Fruit fly (Drosophila melanogaster) whole organism: ENCODE data around the gene CG45071.

Experiments
- CG8478 ChIP-seq: fragments of >200 bp; optimal IDR thresholded peaks from 2 replicates; lab custom pipeline; 2018; ENCODE audit warnings: inconsistent platforms
- Dll ChIP-seq: fragments of >200 bp; optimal IDR thresholded peaks from 2 replicates; lab custom pipeline; 2017
- EcR ChIP-seq, 2 experiments: fragments of >200 bp; optimal IDR thresholded peaks; 2 replicates each; lab custom pipeline; 2017; ENCODE audit warnings: missing biosample characterization in 2 of 2, missing genetic modification characterization in 2 of 2, missing genetic modification reagents in 2 of 2
- pan ChIP-seq: fragments of >200 bp; optimal IDR thresholded peaks from 2 replicates; lab custom pipeline; 2017
- psq ChIP-seq: fragments of >200 bp; optimal IDR thresholded peaks from 2 replicates; lab custom pipeline; 2017
- usp ChIP-seq: fragments of >200 bp; optimal IDR thresholded peaks from 2 replicates; lab custom pipeline; 2017; ENCODE audit warnings: missing biosample characterization, missing genetic modification characterization, mixed read lengths

CG45071 gene

DNA sequence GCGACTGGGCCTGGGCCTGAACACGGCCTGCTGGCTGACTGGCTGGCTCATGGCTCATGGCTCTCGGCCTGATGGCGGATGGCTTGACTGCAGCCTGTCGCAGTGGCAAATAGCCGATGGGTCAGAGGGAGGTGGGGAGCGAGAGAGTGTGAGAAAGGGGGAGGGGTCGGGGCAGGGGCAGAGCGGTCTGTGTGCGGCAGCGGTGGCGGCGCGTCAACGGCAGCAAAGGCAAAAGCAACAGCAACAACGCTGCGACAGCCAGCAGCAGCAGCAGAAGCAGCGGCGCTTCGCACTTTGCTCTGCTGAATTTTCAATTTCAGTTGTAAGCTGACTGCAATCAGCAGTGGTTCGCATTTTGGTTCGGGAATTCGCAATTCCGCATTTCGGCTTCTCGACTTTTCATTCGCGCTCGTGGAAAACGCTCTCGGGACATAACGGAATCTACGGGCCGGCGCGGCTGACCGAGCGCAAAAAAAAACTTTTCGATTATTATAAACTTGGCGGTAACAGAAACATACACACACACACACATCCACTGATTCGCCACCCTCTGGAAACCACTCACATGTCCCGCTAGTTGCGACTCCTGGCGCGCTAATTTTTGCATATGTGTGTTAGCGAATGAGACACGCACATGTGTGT lies at the start of gene CG45071:
CG45071 (plus strand) TSS at position 317 of the 642 bp plus-strand sequence.
- TF ChIP-seq CG8478 (lab: Kevin White, UChicago) (no peak), Dll (lab: Kevin White, UChicago) (peak; percentile 48)

DNA sequence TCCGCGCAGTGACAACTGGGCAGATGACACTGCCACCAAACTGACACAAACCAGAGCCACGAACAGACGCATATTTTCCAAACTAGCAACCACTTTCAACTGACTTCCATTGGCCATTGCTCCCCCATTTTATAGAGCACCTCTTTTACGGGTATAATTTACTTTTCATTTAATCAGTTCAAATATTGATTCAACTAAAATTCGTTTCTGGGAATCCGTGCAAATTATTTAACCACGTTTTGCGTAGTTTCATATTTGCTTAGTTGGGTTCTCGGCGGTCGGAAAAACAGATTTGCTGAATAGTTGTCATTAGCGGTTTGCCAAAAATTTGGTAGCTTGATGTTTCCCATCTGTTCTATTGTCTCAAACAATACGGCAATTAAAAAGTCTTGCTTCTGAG lies 44.1 kb upstream of the CG45071 start, which contains the start of gene CG13460:
CG13460 (minus strand) TSS at position 101 of the 400 bp plus-strand sequence.
- TF ChIP-seq Dll (lab: Kevin White, UChicago) (no peak), psq (lab: Kevin White, UChicago) (no peak), usp (GFP tag; lab: Kevin White, UChicago) (no peak), CG8478 (lab: Kevin White, UChicago) (no peak), pan (lab: Kevin White, UChicago) (no peak), EcR (GFP tag; optimal IDR thresholded peaks at IDR 0.05; lab: Kevin White, UChicago) (no peak)

DNA sequence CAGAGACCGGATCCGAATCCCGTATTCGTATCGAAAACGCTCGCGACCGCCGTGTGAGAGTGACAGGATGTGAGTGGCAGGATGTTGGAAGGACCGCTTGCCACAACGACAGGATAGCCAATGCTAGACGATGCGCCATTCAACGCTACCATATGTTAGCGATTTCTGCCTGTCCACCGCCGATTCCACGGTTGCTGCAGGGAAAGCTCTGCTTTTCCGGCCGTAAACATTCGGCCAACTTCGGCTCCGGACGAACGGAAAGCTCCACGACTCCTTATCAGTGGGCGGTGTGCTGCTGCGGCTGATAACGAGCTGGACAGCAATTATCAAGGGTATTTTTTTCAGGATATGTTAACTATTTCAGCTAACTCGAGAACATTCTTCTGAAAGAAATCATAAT lies 40.8 kb upstream of the CG45071 start, which contains the start of gene Sytbeta:
Sytbeta (minus strand) TSS at position 101 of the 400 bp plus-strand sequence.
- TF ChIP-seq Dll (lab: Kevin White, UChicago): no peak
- TF ChIP-seq pan (lab: Kevin White, UChicago): no peak
- TF ChIP-seq usp (GFP tag; lab: Kevin White, UChicago): no peak
- no peak for TF ChIP-seq EcR (GFP tag; optimal IDR thresholded peaks at IDR 0.05; lab: Kevin White, UChicago)
- TF ChIP-seq psq (lab: Kevin White, UChicago): no peak
- TF ChIP-seq CG8478 (lab: Kevin White, UChicago): no peak

DNA sequence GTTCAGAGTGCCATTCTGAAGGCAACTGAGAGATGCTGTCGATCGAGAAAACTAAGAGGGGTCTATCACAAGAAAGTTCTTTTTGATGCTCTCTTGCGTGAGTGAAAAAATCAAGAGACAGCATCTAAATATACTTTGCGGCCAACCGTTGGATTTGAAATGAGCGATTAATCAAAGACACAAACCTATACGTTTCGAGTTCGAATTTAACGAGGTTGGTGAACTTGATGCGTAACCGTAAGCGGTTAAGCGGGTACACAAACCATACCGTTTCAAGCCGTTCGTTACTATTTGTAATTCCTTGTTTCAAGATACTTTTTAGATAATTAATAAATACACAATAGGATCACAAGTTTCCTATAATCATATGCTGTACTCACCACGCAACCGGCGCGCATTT lies 33.5 kb upstream of the CG45071 start:
- TF ChIP-seq Dll (lab: Kevin White, UChicago) (no peak), CG8478 (lab: Kevin White, UChicago) (no peak), pan (lab: Kevin White, UChicago) (no peak), EcR (GFP tag; optimal IDR thresholded peaks at IDR 0.05; lab: Kevin White, UChicago) (no peak), usp (GFP tag; lab: Kevin White, UChicago) (no peak)

DNA sequence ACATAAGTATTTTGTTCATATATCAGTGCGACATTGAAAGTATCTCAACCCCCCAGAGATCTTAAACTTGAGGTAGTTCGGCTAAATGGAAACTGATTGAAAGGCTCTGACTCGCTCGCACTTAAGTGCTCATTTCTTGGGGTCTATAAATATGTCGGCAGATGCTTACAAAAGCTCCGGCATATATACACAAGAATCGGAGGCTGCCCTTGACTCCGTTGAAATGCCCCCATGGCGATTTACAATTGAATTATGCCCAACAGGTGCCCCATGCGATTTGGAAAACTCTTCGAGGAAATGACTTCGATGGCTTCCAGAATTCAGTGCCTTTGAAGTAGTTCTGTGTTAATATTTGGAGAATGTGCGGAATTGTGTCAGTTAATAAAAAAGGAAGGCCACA lies 32.0 kb upstream of the CG45071 start:
- TF ChIP-seq usp (GFP tag; lab: Kevin White, UChicago): no peak
- no peak for TF ChIP-seq CG8478 (lab: Kevin White, UChicago)
- no peak for TF ChIP-seq psq (lab: Kevin White, UChicago)
- no peak for TF ChIP-seq Dll (lab: Kevin White, UChicago)
- TF ChIP-seq pan (lab: Kevin White, UChicago): no peak
- no peak for TF ChIP-seq EcR (GFP tag; optimal IDR thresholded peaks at IDR 0.05; lab: Kevin White, UChicago)

DNA sequence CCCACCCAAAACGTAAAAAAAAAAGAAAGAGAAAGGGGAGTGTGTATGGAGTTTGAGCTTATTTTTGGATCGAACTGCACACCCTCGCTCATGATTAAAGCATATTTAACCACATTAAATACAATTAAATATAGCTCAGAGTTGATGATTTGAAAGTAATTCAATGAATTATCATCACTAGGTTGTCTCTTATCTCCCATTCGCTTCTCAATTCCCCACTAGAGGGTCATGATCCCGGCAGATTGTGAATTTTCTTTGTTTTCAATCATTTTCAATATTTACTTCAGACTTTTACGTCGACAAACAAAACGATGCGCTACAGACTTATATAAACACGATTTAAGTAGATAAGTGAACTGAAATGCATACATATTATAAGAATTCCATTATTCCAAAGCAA lies 29.3 kb upstream of the CG45071 start:
- TF ChIP-seq Dll (lab: Kevin White, UChicago) (no peak), pan (lab: Kevin White, UChicago) (no peak), EcR (GFP tag; optimal IDR thresholded peaks at IDR 0.05; lab: Kevin White, UChicago) (no peak), CG8478 (lab: Kevin White, UChicago) (no peak), psq (lab: Kevin White, UChicago) (no peak), usp (GFP tag; lab: Kevin White, UChicago) (no peak)

DNA sequence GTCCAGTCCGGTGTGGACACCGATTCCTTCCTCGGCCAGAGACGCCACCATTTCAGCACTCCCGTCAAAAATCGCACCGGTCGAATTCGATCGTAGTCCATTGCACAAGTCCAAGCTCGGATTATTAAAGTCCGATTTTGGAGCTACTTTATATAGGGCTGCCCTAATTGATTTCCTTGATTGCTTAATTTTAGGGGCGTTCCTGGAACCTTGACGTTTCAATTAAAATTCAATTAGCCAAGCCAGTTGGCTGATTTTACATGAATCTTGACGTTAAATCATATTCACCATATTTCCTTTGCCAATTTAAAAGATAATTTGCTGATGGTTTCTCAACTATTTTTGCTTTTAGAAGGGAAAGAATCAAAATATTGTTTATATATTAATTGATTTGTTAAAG lies 27.3 kb upstream of the CG45071 start, which contains the start of gene Or71a:
Or71a (minus strand) TSS at position 101 of the 400 bp plus-strand sequence.
- TF ChIP-seq CG8478 (lab: Kevin White, UChicago) (no peak), psq (lab: Kevin White, UChicago) (no peak), pan (lab: Kevin White, UChicago) (no peak), Dll (lab: Kevin White, UChicago) (no peak), usp (GFP tag; lab: Kevin White, UChicago) (no peak), EcR (GFP tag; optimal IDR thresholded peaks at IDR 0.05; lab: Kevin White, UChicago) (no peak)

DNA sequence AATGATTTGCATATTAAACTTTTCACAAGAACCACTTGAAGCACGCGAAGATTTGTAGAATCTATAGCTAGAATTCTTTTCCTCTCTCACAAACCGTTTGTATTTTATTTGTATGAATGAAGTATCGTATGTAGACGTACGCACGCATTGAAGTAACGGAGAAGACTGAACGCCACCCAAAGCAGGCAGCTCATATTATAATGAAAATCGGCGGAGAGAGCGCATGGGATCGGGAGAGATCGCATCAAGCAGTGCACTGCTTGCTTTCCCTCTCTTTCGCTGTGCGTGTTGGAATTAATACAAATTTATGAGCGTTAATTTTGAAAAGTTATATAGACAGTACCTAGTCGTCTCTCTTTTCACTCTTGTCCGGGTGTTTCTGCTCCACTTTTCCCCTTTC lies 26.4 kb upstream of the CG45071 start:
- TF ChIP-seq usp (GFP tag; lab: Kevin White, UChicago) (no peak), psq (lab: Kevin White, UChicago) (no peak), Dll (lab: Kevin White, UChicago) (no peak), EcR (GFP tag; optimal IDR thresholded peaks at IDR 0.05; lab: Kevin White, UChicago) (no peak), CG8478 (lab: Kevin White, UChicago) (no peak), pan (lab: Kevin White, UChicago) (no peak)

DNA sequence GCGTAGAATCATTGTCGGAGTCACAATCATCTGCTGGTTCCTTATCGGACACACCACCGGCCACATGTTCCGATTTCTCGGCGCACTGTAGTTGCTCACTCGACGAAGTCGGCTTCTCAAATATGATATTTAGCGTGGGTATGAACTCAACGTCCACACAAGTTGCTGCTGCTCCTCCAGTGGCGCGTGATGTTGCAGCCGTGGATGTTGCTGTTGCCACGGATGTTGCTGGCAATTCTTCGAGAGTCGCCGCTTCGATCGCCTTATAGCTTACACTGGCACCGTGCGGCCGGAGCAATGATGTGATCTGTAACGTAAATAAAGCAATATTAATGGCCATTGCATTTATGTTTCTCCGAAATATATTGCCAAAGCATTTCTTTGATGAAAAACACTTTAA lies 21.4 kb upstream of the CG45071 start:
- no peak for TF ChIP-seq usp (GFP tag; lab: Kevin White, UChicago)

DNA sequence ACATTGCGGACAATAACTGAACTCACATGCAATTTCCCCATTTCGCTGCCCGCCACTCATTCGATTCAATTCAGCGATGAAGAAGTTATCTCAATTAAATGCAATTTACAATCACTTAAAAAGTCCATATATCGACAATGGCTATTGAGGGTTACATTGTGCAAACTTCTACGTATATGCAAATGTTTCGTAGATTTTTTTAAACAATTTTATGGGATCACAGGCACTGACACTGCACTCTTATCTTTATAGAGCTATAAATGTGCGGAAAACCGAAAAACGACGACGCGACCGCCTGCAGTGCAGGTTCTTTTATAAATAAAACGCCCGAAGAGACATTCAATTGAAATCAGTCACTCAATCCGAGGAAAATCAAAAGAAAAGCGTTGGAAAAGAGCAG lies 17.4 kb upstream of the CG45071 start:
- no peak for TF ChIP-seq psq (lab: Kevin White, UChicago)
- TF ChIP-seq usp (GFP tag; lab: Kevin White, UChicago): no peak
- no peak for TF ChIP-seq pan (lab: Kevin White, UChicago)
- TF ChIP-seq Dll (lab: Kevin White, UChicago): no peak
- no peak for TF ChIP-seq EcR (GFP tag; optimal IDR thresholded peaks at IDR 0.05; lab: Kevin White, UChicago)
- no peak for TF ChIP-seq CG8478 (lab: Kevin White, UChicago)

DNA sequence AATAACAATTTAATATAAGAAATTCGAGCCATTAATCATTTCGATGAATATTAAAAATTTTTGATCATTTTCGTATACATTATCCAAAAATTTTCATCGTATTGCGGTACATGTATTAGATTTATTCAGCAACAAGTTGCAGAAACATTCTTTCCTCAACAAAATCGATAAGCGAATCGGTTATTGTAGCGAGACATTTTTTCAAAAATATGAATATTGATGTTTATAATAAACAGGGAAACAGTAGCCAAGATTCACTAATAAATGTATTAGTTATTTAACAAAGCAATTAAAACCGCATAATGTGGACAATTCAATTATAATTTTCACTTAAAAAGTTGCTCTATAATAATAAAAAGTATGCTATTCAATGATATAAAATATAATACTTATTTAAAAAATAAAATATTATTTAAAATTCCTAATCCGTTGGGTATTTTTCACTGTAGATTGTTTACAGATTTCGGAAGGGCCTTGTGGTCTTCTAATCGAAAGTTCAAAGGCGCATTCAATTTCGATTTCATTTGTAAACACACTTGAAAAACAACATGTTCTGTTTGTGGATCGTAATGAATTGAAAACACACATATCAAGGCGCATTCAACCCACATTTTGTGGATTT lies 16.5 kb upstream of the CG45071 start:
- TF ChIP-seq EcR (GFP tag; optimal IDR thresholded peaks at IDR 0.05; lab: Kevin White, UChicago) (no peak), Dll (lab: Kevin White, UChicago) (no peak), psq (lab: Kevin White, UChicago) (no peak), usp (GFP tag; lab: Kevin White, UChicago) (no peak), CG8478 (lab: Kevin White, UChicago) (no peak), pan (lab: Kevin White, UChicago) (no peak)
